Fruit fly (Drosophila melanogaster) whole organism, embryonic: ENCODE results near the gene Usp30.

ENCODE experiments used
- CG11093 ChIP-seq: fragments of 200-800 bp; sonication (Bioruptor generic); IDR thresholded peaks from 3 replicates; pipeline ENCODE4 v1.3.6; 2022; ENCODE audit warnings: missing biosample characterization, missing genetic modification characterization
- CG11504 ChIP-seq: fragments of 200-800 bp; sonication (Bioruptor generic); optimal IDR thresholded peaks from 3 replicates; lab custom pipeline; 2019; ENCODE audit warnings: missing biosample characterization, mild to moderate bottlenecking, missing genetic modification characterization, moderate library complexity
- CG12299 ChIP-seq: fragments of 200-800 bp; sonication (Bioruptor generic); optimal IDR thresholded peaks from 2 replicates; lab custom pipeline; 2018; ENCODE audit warnings: missing biosample characterization, mild to moderate bottlenecking, missing genetic modification characterization
- CG12659 ChIP-seq: fragments of 200-800 bp; sonication (Bioruptor generic); optimal IDR thresholded peaks from 3 replicates; lab custom pipeline; 2017; ENCODE audit warnings: mild to moderate bottlenecking, missing biosample characterization, missing genetic modification reagents, missing genetic modification characterization
- CG15269 ChIP-seq: fragments of 200-800 bp; sonication (Bioruptor generic); optimal IDR thresholded peaks from 2 replicates; lab custom pipeline; 2018; ENCODE audit warnings: missing biosample characterization, mild to moderate bottlenecking, missing genetic modification characterization, moderate library complexity
- CG16813 ChIP-seq: fragments of 200-800 bp; sonication (Bioruptor generic); IDR thresholded peaks from 3 replicates; pipeline ENCODE4 v1.3.6; 2022; ENCODE audit warnings: missing biosample characterization, missing genetic modification characterization; ENCODE audit not compliant: partially characterized antibody
- CG17361 ChIP-seq: fragments of 200-800 bp; sonication (Bioruptor generic); IDR thresholded peaks from 3 replicates; pipeline ENCODE4 v1.3.6; 2022; ENCODE audit warnings: missing biosample characterization, missing genetic modification characterization
- CG17568 ChIP-seq: fragments of 200-800 bp; sonication (Bioruptor generic); optimal IDR thresholded peaks from 2 replicates; lab custom pipeline; 2018; ENCODE audit warnings: missing biosample characterization, mild to moderate bottlenecking, missing genetic modification characterization, moderate library complexity
- CG17829 ChIP-seq: fragments of 200-800 bp; optimal IDR thresholded peaks from 2 replicates; lab custom pipeline; 2019; ENCODE audit warnings: missing biosample characterization, mild to moderate bottlenecking, missing genetic modification characterization, moderate library complexity
- CG18476 ChIP-seq: fragments of 200-800 bp; sonication (Bioruptor generic); optimal IDR thresholded peaks from 2 replicates; lab custom pipeline; 2016; ENCODE audit warnings: missing biosample characterization, mild to moderate bottlenecking, missing genetic modification characterization
- CG2199 ChIP-seq: fragments of 200-800 bp; sonication (Bioruptor generic); IDR thresholded peaks from 3 replicates; pipeline ENCODE4 v1.3.6; 2022; ENCODE audit warnings: missing biosample characterization, missing genetic modification characterization
- CG43689 ChIP-seq: fragments of 200-800 bp; sonication (Bioruptor generic); IDR thresholded peaks from 2 replicates; pipeline ENCODE4 v1.3.6; 2022; ENCODE audit warnings: missing biosample characterization, missing genetic modification characterization
- CG4730 ChIP-seq: fragments of 200-800 bp; sonication (Bioruptor generic); IDR thresholded peaks from 2 replicates; pipeline ENCODE4 v1.3.6; 2022; ENCODE audit warnings: missing biosample characterization, missing genetic modification characterization
- CG6254 ChIP-seq: fragments of 200-800 bp; sonication (Bioruptor generic); optimal IDR thresholded peaks from 3 replicates; lab custom pipeline; 2017; ENCODE audit warnings: mild to moderate bottlenecking, missing biosample characterization, missing genetic modification reagents, missing genetic modification characterization
- CG7839 ChIP-seq: fragments of 200-800 bp; sonication (Bioruptor generic); optimal IDR thresholded peaks from 3 replicates; lab custom pipeline; 2018; ENCODE audit warnings: missing biosample characterization, mild to moderate bottlenecking, missing genetic modification characterization, moderate library complexity
- CG8089 ChIP-seq: fragments of 200-800 bp; sonication (Bioruptor generic); optimal IDR thresholded peaks from 3 replicates; lab custom pipeline; 2016; ENCODE audit warnings: missing biosample characterization, missing genetic modification characterization
- CG9609 ChIP-seq: fragments of 200-800 bp; sonication (Bioruptor generic); optimal IDR thresholded peaks from 3 replicates; lab custom pipeline; 2016; ENCODE audit warnings: missing biosample characterization, missing genetic modification characterization
- CG9727 ChIP-seq: fragments of 200-800 bp; sonication (Bioruptor generic); optimal IDR thresholded peaks from 3 replicates; lab custom pipeline; 2017; ENCODE audit warnings: missing biosample characterization, mild to moderate bottlenecking, missing genetic modification characterization
- Elba2 ChIP-seq: fragments of 200-800 bp; sonication (Bioruptor generic); optimal IDR thresholded peaks from 3 replicates; lab custom pipeline; 2016; ENCODE audit warnings: missing biosample characterization, missing genetic modification characterization
- Fer2 ChIP-seq: fragments of 200-800 bp; sonication (Bioruptor generic); optimal IDR thresholded peaks from 2 replicates; lab custom pipeline; 2018; ENCODE audit warnings: missing biosample characterization, mild to moderate bottlenecking, missing genetic modification characterization, moderate library complexity
- HLH3B ChIP-seq: fragments of 200-800 bp; sonication (Bioruptor generic); IDR thresholded peaks from 2 replicates; pipeline ENCODE4 v1.3.6; 2022; ENCODE audit warnings: missing biosample characterization, missing genetic modification characterization
- HLH4C ChIP-seq: fragments of 200-800 bp; sonication (Bioruptor generic); IDR thresholded peaks from 3 replicates; pipeline ENCODE4 v1.3.6; 2022; ENCODE audit warnings: missing biosample characterization, missing genetic modification characterization; ENCODE audit not compliant: partially characterized antibody
- Hr51 ChIP-seq, 2 experiments: fragments of 200-800 bp; sonication (Bioruptor generic); optimal IDR thresholded peaks; 2 replicates in 1 of 2; 3 replicates in 1 of 2; lab custom pipeline; 2016 to 2018; ENCODE audit warnings: missing biosample characterization in 2 of 2, missing genetic modification characterization in 2 of 2, mild to moderate bottlenecking in 1 of 2, moderate library complexity in 1 of 2
- Mrtf ChIP-seq: fragments of 200-800 bp; sonication (Bioruptor generic); IDR thresholded peaks from 3 replicates; pipeline ENCODE4 v1.3.6; 2022; ENCODE audit warnings: missing biosample characterization, missing genetic modification characterization
- NFAT ChIP-seq: fragments of 200-800 bp; sonication (Bioruptor generic); IDR thresholded peaks from 2 replicates; pipeline ENCODE4 v1.3.6; 2022; ENCODE audit warnings: missing biosample characterization, missing genetic modification characterization
- Side ChIP-seq: fragments of 200-800 bp; sonication (Bioruptor generic); optimal IDR thresholded peaks from 2 replicates; lab custom pipeline; 2016; ENCODE audit warnings: missing biosample characterization, missing genetic modification characterization
- Six4 ChIP-seq: fragments of 200-800 bp; sonication (Bioruptor generic); optimal IDR thresholded peaks from 2 replicates; lab custom pipeline; 2016; ENCODE audit warnings: missing biosample characterization, missing genetic modification characterization
- az2 ChIP-seq: fragments of 200-800 bp; sonication (Bioruptor generic); optimal IDR thresholded peaks from 3 replicates; lab custom pipeline; 2016; ENCODE audit warnings: missing biosample characterization, missing genetic modification characterization
- bowl ChIP-seq: fragments of 200-800 bp; sonication (Bioruptor generic); IDR thresholded peaks from 2 replicates; pipeline ENCODE4 v1.3.6; 2022; ENCODE audit warnings: missing biosample characterization, missing genetic modification characterization
- br ChIP-seq: fragments of >200 bp; optimal IDR thresholded peaks from 2 replicates; lab custom pipeline; 2017
- bsh ChIP-seq, 2 experiments: fragments of 200-800 bp; sonication (Bioruptor generic); optimal IDR thresholded peaks; 2 replicates each; lab custom pipeline; 2017 to 2018; ENCODE audit warnings: mild to moderate bottlenecking in 2 of 2, missing biosample characterization in 2 of 2, missing genetic modification characterization in 2 of 2, moderate library complexity in 1 of 2
- cas ChIP-seq: fragments of 200-800 bp; sonication (Bioruptor generic); IDR thresholded peaks from 2 replicates; pipeline ENCODE4 v1.3.6; 2022; ENCODE audit warnings: missing biosample characterization, missing genetic modification characterization
- cato ChIP-seq: fragments of 200-800 bp; sonication (Bioruptor generic); optimal IDR thresholded peaks from 2 replicates; lab custom pipeline; 2016; ENCODE audit warnings: missing biosample characterization, missing genetic modification characterization, borderline replicate concordance
- croc ChIP-seq: fragments of 200-800 bp; sonication (Bioruptor generic); conservative IDR thresholded peaks from 3 replicates; pipeline ENCODE4 v1.3.6; 2022; ENCODE audit warnings: missing biosample characterization, missing genetic modification characterization
- da ChIP-seq: fragments of 200-800 bp; sonication (Bioruptor generic); optimal IDR thresholded peaks from 2 replicates; lab custom pipeline; 2016; ENCODE audit warnings: missing biosample characterization, missing genetic modification characterization
- dmrt11E ChIP-seq: fragments of 200-800 bp; sonication (Bioruptor generic); optimal IDR thresholded peaks from 3 replicates; lab custom pipeline; 2018; ENCODE audit warnings: missing biosample characterization, mild to moderate bottlenecking, missing genetic modification characterization, moderate library complexity
- esg ChIP-seq: fragments of 200-800 bp; sonication (Bioruptor generic); conservative IDR thresholded peaks from 2 replicates; pipeline ENCODE4 v1.3.6; 2022; ENCODE audit warnings: missing biosample characterization, missing genetic modification characterization
- eyg ChIP-seq: fragments of 200-800 bp; sonication (Bioruptor generic); optimal IDR thresholded peaks from 3 replicates; lab custom pipeline; 2016; ENCODE audit warnings: missing biosample characterization, missing genetic modification characterization
- fd102C ChIP-seq: fragments of 200-800 bp; sonication (Bioruptor generic); optimal IDR thresholded peaks from 2 replicates; lab custom pipeline; 2018; ENCODE audit warnings: missing biosample characterization, mild to moderate bottlenecking, missing genetic modification characterization, moderate library complexity
- gcm ChIP-seq: fragments of 200-800 bp; sonication (Bioruptor generic); optimal IDR thresholded peaks from 2 replicates; lab custom pipeline; 2019; ENCODE audit warnings: missing biosample characterization, mild to moderate bottlenecking, missing genetic modification characterization, moderate library complexity
- grau ChIP-seq: fragments of 200-800 bp; optimal IDR thresholded peaks from 3 replicates; lab custom pipeline; 2019; ENCODE audit warnings: missing biosample characterization, mild to moderate bottlenecking, missing genetic modification characterization, moderate library complexity
- ind ChIP-seq: fragments of 200-800 bp; sonication (Bioruptor generic); optimal IDR thresholded peaks from 3 replicates; lab custom pipeline; 2016; ENCODE audit warnings: missing biosample characterization, missing genetic modification characterization
- insv ChIP-seq, 2 experiments: fragments of 200-800 bp; sonication (Bioruptor generic); optimal IDR thresholded peaks; 3 replicates each; lab custom pipeline; 2016 to 2018; ENCODE audit warnings: missing biosample characterization in 2 of 2, missing genetic modification characterization in 2 of 2
- kay ChIP-seq: fragments of 200-800 bp; sonication (Bioruptor generic); optimal IDR thresholded peaks from 2 replicates; lab custom pipeline; 2016; ENCODE audit warnings: missing biosample characterization, missing genetic modification characterization
- prd ChIP-seq, 3 experiments: fragments of >200 bp in 2 of 3; fragments of 200-800 bp in 1 of 3; sonication (Bioruptor generic) in 1 of 3; optimal IDR thresholded peaks in 2 of 3; IDR thresholded peaks in 1 of 3; 2 replicates in 2 of 3; 3 replicates in 1 of 3; pipeline versions ENCODE4 v1.3.6 to Lab custom; 2017 to 2022; ENCODE audit warnings: missing biosample characterization in 1 of 3, missing genetic modification characterization in 1 of 3
- pzg ChIP-seq: fragments of 200-800 bp; sonication (Bioruptor generic); optimal IDR thresholded peaks from 3 replicates; lab custom pipeline; 2018; ENCODE audit warnings: missing biosample characterization, mild to moderate bottlenecking, missing genetic modification characterization, moderate library complexity
- schlank ChIP-seq: fragments of 200-800 bp; sonication (Bioruptor generic); optimal IDR thresholded peaks from 2 replicates; lab custom pipeline; 2018; ENCODE audit warnings: missing biosample characterization, mild to moderate bottlenecking, missing genetic modification characterization
- stc ChIP-seq: fragments of 200-800 bp; sonication (Bioruptor generic); IDR thresholded peaks from 2 replicates; pipeline ENCODE4 v1.3.6; 2022; ENCODE audit warnings: missing biosample characterization, missing genetic modification characterization
- unpg ChIP-seq: fragments of 200-800 bp; sonication (Bioruptor generic); optimal IDR thresholded peaks from 3 replicates; lab custom pipeline; 2018; ENCODE audit warnings: missing biosample characterization, mild to moderate bottlenecking, missing genetic modification characterization, moderate library complexity
- wek ChIP-seq: fragments of 200-800 bp; sonication (Bioruptor generic); optimal IDR thresholded peaks from 3 replicates; lab custom pipeline; 2018; ENCODE audit warnings: missing biosample characterization, mild to moderate bottlenecking, missing genetic modification characterization, moderate library complexity

The Usp30 gene

dm6 chrX:5888933-5889332 is 9.3 kb upstream of the Usp30 start:
- TF ChIP-seq HLH3B (GFP tag; lab: Robert Waterston, UW) (peak; percentile 33; the same call in 1 of the 2 replicates), Elba2 (no peak), NFAT (GFP tag; lab: Robert Waterston, UW) (no peak), eyg (GFP tag; lab: Kevin White, UChicago) (no peak), fd102C (GFP tag; lab: Kevin White, UChicago) (no peak), prd (optimal IDR thresholded peaks at IDR 0.05; lab: Kevin White, UChicago) (no peak), prd (GFP tag; IDR thresholded peaks at IDR 0.05; lab: Robert Waterston, UW) (peak; percentile 42; the same call in 2 of the 3 replicates), CG6254 (GFP tag; lab: Kevin White, UChicago) (peak; percentile 27), CG17568 (GFP tag; lab: Kevin White, UChicago) (no peak), ind (GFP tag; lab: Kevin White, UChicago) (peak; percentile 7), CG12299 (tag; lab: Kevin White, UChicago) (no peak), croc (GFP tag; lab: Robert Waterston, UW) (no peak), Six4 (GFP tag; lab: Kevin White, UChicago) (peak; percentile 4), CG17829 (tag; lab: Kevin White, UChicago) (peak; percentile 50), cas (GFP tag; lab: Robert Waterston, UW) (no peak), CG8089 (GFP tag; lab: Kevin White, UChicago) (no peak), CG11093 (GFP tag; lab: Robert Waterston, UW) (no peak), esg (GFP tag; lab: Robert Waterston, UW) (no peak), CG16813 (GFP tag; lab: Robert Waterston, UW) (no peak), Mrtf (GFP tag; lab: Robert Waterston, UW) (0 out of 3 replicates have a peak, but pooled peaks have one; percentile 6), gcm (GFP tag; lab: Kevin White, UChicago) (peak; percentile 78), CG9727 (GFP tag; lab: Kevin White, UChicago) (no peak), CG9609 (GFP tag; lab: Kevin White, UChicago) (no peak), Fer2 (no peak), CG12659 (GFP tag; lab: Kevin White, UChicago) (peak; percentile 12), Side (GFP tag; lab: Kevin White, UChicago) (peak; percentile 41), dmrt11E (peak; percentile 41), bsh (GFP tag; optimal IDR thresholded peaks at IDR 0.05; lab: Kevin White, UChicago) (peak in 1 of 2 experiments; percentile 61), CG11504 (tag; lab: Kevin White, UChicago) (peak; percentile 42), CG7839 (tag; lab: Kevin White, UChicago) (peak; percentile 27), grau (tag; lab: Kevin White, UChicago) (peak; percentile 27), insv (GFP tag; optimal IDR thresholded peaks at IDR 0.05; lab: Kevin White, UChicago) (no peak), br (lab: Kevin White, UChicago) (no peak), unpg (GFP tag; lab: Kevin White, UChicago) (peak; percentile 29), da (GFP tag; lab: Kevin White, UChicago) (no peak), CG15269 (tag; lab: Kevin White, UChicago) (peak; percentile 15), CG17361 (GFP tag; lab: Robert Waterston, UW) (0 out of 3 replicates have a peak, but pooled peaks have one; percentile 14), kay (GFP tag; lab: Kevin White, UChicago) (no peak), pzg (GFP tag; lab: Kevin White, UChicago) (no peak), stc (GFP tag; lab: Robert Waterston, UW) (no peak), Hr51 (GFP tag; optimal IDR thresholded peaks at IDR 0.05; lab: Kevin White, UChicago) (no peak), az2 (GFP tag; lab: Kevin White, UChicago) (peak; percentile 18), schlank (no peak), wek (no peak), HLH4C (GFP tag; lab: Robert Waterston, UW) (no peak), CG2199 (GFP tag; lab: Robert Waterston, UW) (peak; percentile 33; the same call in 1 of the 3 replicates), bowl (no peak), CG43689 (GFP tag; lab: Robert Waterston, UW) (no peak), CG4730 (0 out of 2 replicates have a peak, but pooled peaks have one; percentile 21), CG18476 (GFP tag; lab: Kevin White, UChicago) (no peak), cato (GFP tag; lab: Kevin White, UChicago) (no peak)
